Fruit fly (Drosophila melanogaster): Measurements from ENCODE around the gene hang.
A peak's percentile ranks its signal among the peaks of the same experiment; 100 is the strongest.

Gene hang

DNA sequence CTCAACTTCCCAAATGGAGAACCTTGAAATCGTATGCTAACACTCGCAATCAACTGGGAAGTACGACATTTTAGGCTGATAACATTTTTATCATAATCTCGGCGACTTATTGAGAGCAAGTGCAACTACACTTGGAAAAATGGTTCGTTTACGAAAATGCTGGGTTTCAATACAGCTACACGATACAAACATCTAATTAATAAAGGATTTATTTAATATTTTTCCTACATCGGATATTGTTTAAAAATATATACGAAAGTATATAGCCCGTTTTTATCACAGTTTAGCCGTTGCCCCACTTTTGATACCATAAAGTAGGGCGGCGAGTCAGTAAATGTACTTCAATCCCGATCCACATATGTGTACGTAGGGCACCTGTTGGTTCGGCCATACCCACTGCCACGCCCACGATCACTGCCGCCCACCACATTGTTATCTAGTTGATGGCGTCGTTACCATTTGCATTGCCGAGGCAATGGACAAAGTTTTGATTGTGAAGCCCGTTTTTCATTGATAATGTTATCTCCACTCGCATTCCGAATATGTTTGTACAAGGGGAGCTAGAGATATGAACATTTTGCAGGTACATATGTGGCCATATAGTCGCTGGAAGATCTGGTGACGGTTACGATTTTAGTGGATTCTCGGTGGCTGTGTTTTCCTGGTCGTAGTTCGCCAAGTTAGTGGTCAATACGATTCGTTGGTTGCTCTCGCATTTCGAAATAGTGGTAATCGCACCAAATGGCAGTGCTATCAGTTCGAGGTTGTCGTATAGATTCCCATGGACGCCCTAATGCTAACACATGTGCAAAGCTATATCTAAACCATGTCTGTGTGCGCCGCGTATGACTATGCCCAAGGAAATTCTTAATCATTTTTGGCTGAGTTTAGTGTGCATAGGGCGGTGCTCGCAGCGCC, 7.9 kb upstream of the hang start, which contains the start of gene Traf-like (continued):
- peak; percentile 9 for TF ChIP-seq HLH106 (tag; optimal IDR thresholded peaks at IDR 0.05)
- no peak for TF ChIP-seq OdsH (GFP tag; optimal IDR thresholded peaks at IDR 0.05)
- no peak for TF ChIP-seq ey (GFP tag; optimal IDR thresholded peaks at IDR 0.05)
- TF ChIP-seq sage (GFP tag; optimal IDR thresholded peaks at IDR 0.05) = no peak
- TF ChIP-seq GATAd (GFP tag; optimal IDR thresholded peaks at IDR 0.05) = no peak
- TF ChIP-seq Sp1 (GFP tag; optimal IDR thresholded peaks at IDR 0.05) = no peak
- TF ChIP-seq fru (GFP tag; optimal IDR thresholded peaks at IDR 0.05) = peak; percentile 34
- peak; percentile 47 for TF ChIP-seq Dif (GFP tag; optimal IDR thresholded peaks at IDR 0.05; ENCODE audit: partially characterized antibody)
- TF ChIP-seq Myc (optimal IDR thresholded peaks at IDR 0.05) = no peak

DNA sequence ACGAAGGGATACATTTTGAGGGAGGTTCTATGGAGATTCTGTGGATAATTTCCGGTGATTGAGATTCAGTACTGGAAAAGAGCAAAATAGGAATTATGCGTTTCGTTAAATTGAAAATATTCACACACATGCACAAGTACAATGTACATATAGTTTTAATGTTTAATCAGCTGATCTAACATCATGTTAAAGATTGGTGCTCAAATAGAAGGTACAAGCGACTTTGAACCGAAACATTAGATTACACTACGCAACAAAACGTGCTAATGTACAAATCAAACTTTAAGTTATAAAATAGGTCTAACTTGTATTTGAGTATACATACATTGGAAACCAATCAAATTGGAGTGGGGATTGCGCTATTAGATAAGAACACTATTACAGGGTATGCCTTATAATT, 2.6 kb upstream of the hang start:
- TF ChIP-seq OdsH (GFP tag; optimal IDR thresholded peaks at IDR 0.05) = no peak
- TF ChIP-seq usp (GFP tag; optimal IDR thresholded peaks at IDR 0.05) = no peak
- TF ChIP-seq Dif (GFP tag; optimal IDR thresholded peaks at IDR 0.05; ENCODE audit: partially characterized antibody) = no peak
- TF ChIP-seq Hnf4 (GFP tag; optimal IDR thresholded peaks at IDR 0.05) = no peak
- TF ChIP-seq Sp1 (GFP tag; optimal IDR thresholded peaks at IDR 0.05) = no peak
- TF ChIP-seq CrebA (GFP tag; optimal IDR thresholded peaks at IDR 0.05; ENCODE audit: borderline replicate concordance) = no peak
- TF ChIP-seq Myc (optimal IDR thresholded peaks at IDR 0.05) = no peak
- TF ChIP-seq foxo (GFP tag; optimal IDR thresholded peaks at IDR 0.05) = no peak
- TF ChIP-seq Vsx2 (GFP tag; optimal IDR thresholded peaks at IDR 0.05; ENCODE audit: partially characterized antibody) = no peak
- no peak for TF ChIP-seq jim (GFP tag; optimal IDR thresholded peaks at IDR 0.05)

DNA sequence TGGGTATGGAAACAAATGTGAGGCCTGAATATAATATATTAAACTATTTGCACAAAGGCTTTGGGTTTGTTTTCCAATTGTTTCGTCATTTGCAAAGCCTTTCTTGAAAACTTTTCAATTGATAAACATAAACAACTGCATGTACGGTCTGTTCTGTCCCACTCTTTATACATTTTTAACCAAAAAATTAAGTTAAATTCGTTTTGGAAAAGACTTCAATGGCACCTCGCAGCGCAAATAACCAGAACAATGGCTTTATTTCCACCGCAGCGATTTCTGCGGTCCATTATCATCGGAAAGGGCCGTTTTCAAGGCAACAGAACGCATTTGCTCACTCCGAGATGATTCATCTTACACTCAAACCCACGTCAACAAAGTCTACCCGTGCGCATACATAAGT, 1.8 kb upstream of the hang start:
- TF ChIP-seq HLH106 (tag; optimal IDR thresholded peaks at IDR 0.05) (no peak), woc (GFP tag; optimal IDR thresholded peaks at IDR 0.05) (no peak), Vsx2 (GFP tag; optimal IDR thresholded peaks at IDR 0.05; ENCODE audit: partially characterized antibody) (no peak), Abd-B (GFP tag; optimal IDR thresholded peaks at IDR 0.05) (no peak), Dif (GFP tag; optimal IDR thresholded peaks at IDR 0.05; ENCODE audit: partially characterized antibody) (no peak), usp (GFP tag; optimal IDR thresholded peaks at IDR 0.05) (no peak)

DNA sequence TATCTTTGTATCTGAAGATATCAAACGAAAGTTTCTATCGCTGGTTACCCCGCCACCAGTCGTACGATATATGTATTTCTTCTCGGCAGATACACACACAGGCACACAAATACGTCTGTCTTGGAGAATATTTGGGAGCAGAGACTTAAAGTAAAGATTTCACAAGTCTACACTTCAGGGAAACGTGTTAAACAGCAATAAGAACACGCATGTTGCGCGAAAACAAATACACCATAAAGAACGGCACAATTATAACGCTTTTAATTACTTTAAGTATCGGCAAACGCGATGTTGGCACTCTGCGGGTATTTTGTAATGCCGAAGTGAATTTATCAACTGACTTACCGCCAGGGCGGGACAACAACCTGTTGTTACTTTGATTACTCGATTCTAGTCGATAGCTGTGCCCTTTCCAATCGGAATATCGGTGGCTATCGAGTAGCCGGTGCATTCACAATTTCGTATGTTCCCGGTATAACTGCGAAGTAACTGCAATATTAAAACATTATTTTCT, 675 bp upstream of the hang start, which contains the start of gene AnxB11:
Gene AnxB11 (minus strand): TSS at position 367 of the 514 bp plus-strand sequence.
- TF ChIP-seq Hnf4 (GFP tag; optimal IDR thresholded peaks at IDR 0.05) (no peak), CrebA (GFP tag; optimal IDR thresholded peaks at IDR 0.05; ENCODE audit: borderline replicate concordance) (no peak), Jra (GFP tag; optimal IDR thresholded peaks at IDR 0.05) (peak; percentile 6), GATAd (GFP tag; optimal IDR thresholded peaks at IDR 0.05) (no peak), Rel (GFP tag; optimal IDR thresholded peaks at IDR 0.05) (no peak), Rel (tag; optimal IDR thresholded peaks at IDR 0.05) (peak; percentile 40), brk (GFP tag; optimal IDR thresholded peaks at IDR 0.05) (no peak), OdsH (GFP tag; optimal IDR thresholded peaks at IDR 0.05) (peak; percentile 2), usp (GFP tag; optimal IDR thresholded peaks at IDR 0.05) (no peak), Abd-B (GFP tag; optimal IDR thresholded peaks at IDR 0.05) (no peak)

DNA sequence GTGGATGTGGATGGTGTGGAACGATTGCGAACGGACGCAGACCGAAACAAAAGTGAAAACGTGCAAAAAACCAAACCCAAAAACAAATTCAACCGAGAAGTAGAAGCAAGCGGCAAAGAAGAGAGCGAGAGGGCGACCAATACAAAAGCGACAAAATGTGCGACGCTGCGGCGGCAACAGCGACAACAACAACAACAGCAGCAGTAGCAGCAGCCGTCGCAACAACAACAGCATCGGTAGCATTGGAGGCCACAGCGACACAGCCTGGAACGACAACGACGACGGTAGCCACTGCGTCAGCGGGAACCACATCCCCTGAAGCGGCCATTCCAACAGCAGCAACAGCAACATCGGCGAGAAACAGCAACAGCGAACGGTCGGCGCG, 486 bp downstream of the hang start:
- TF ChIP-seq dl (GFP tag; optimal IDR thresholded peaks at IDR 0.05; ENCODE audit: insufficient read depth in 1 of 2, partially characterized antibody in 2 of 2) = no peak
- no peak for TF ChIP-seq Jra (GFP tag; optimal IDR thresholded peaks at IDR 0.05)
- TF ChIP-seq psq (GFP tag; optimal IDR thresholded peaks at IDR 0.05) = peak; percentile 65

DNA sequence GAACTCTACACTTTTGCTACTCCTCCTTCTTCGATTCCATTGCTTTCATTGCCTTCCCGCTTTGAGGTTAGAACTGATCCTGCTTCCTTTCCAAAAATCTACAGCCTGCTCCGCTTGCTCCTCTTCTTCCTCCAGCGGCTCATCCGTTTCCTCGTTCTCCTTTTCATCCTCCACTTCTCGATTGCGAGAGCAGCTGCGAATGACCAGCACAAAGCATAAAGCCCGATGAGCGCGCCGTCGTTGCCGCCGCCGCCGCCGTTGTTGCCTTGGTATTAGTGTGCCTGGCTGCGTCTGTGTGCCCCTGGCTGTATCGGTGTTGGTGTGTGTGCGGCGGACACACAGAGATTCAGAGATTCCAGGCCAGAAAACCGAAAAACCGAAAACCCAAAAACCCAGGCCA, 1.7 kb downstream of the hang start:
- TF ChIP-seq GATAd (GFP tag; optimal IDR thresholded peaks at IDR 0.05) (no peak), psq (GFP tag; optimal IDR thresholded peaks at IDR 0.05) (peak; percentile 98), Abd-B (GFP tag; optimal IDR thresholded peaks at IDR 0.05) (no peak), jim (GFP tag; optimal IDR thresholded peaks at IDR 0.05) (no peak), OdsH (GFP tag; optimal IDR thresholded peaks at IDR 0.05) (no peak), HLH106 (tag; optimal IDR thresholded peaks at IDR 0.05) (no peak), dmrt93B (GFP tag; optimal IDR thresholded peaks at IDR 0.05) (no peak), N (GFP tag; optimal IDR thresholded peaks at IDR 0.05) (peak; percentile 1), pan (optimal IDR thresholded peaks at IDR 0.05) (no peak), Mio (GFP tag; optimal IDR thresholded peaks at IDR 0.05) (no peak), h (GFP tag; optimal IDR thresholded peaks at IDR 0.05) (peak; percentile 3), ey (GFP tag; optimal IDR thresholded peaks at IDR 0.05) (no peak)
